Fruit fly (Drosophila melanogaster): ENCODE measurements around the gene CG5937.

dm6 chrX:6067281-6068008 is 27.6 kb downstream of the CG5937 start, which contains the start of gene CG5928:
- no peak for TF ChIP-seq GATAd (GFP tag; optimal IDR thresholded peaks at IDR 0.05)
- no peak for TF ChIP-seq Dfd (GFP tag; optimal IDR thresholded peaks at IDR 0.05)
- no peak for TF ChIP-seq usp (GFP tag; optimal IDR thresholded peaks at IDR 0.05)
- TF ChIP-seq jim (GFP tag; optimal IDR thresholded peaks at IDR 0.05): no peak
- no peak for TF ChIP-seq dsf (GFP tag; optimal IDR thresholded peaks at IDR 0.05; ENCODE audit: borderline replicate concordance)
- no peak for TF ChIP-seq Mio (GFP tag; optimal IDR thresholded peaks at IDR 0.05)
